Fruit fly (Drosophila melanogaster) whole organism, prepupa: ENCODE data around the gene Pif1A.

Experiments
- CG8119 ChIP-seq: fragments of 200-800 bp; sonication (Bioruptor generic); IDR thresholded peaks from 3 replicates; pipeline ENCODE4 v1.3.6; 2022; ENCODE audit warnings: missing biosample characterization, missing genetic modification characterization
- Hr39 ChIP-seq: fragments of 200-800 bp; sonication (Bioruptor generic); optimal IDR thresholded peaks from 2 replicates; lab custom pipeline; 2016; ENCODE audit warnings: missing biosample characterization, missing genetic modification characterization
- fkh ChIP-seq: fragments of 200-800 bp; sonication (Bioruptor generic); optimal IDR thresholded peaks from 3 replicates; lab custom pipeline; 2017; ENCODE audit warnings: missing biosample characterization, mild to moderate bottlenecking, missing genetic modification characterization, moderate library complexity

- TF ChIP-seq fkh (no peak), CG8119 (no peak), Hr39 (GFP tag; lab: Kevin White, UChicago) (no peak)
Observed at dm6 chr3R:8815074-8815473, 14.1 kb upstream of the Pif1A start.
